Fruit fly (Drosophila melanogaster): ENCODE results near the gene crp.

The crp gene

dm6 chr2L:16281419-16282076 is 6.0 kb downstream of the crp start (continued):
- TF ChIP-seq schlank (tag; optimal IDR thresholded peaks at IDR 0.05): no peak
- no peak for TF ChIP-seq zen (tag; optimal IDR thresholded peaks at IDR 0.05)
- peak; percentile 28 to 30 for TF ChIP-seq Trl (optimal IDR thresholded peaks at IDR 0.05)
- TF ChIP-seq Trl (GFP tag; optimal IDR thresholded peaks at IDR 0.05): no peak
- TF ChIP-seq p53 (GFP tag; optimal IDR thresholded peaks at IDR 0.05): no peak
- no peak for TF ChIP-seq Ptx1 (GFP tag; IDR thresholded peaks at IDR 0.05)
- TF ChIP-seq E2f2 (GFP tag; IDR thresholded peaks at IDR 0.05): no peak
- TF ChIP-seq Taf1 (GFP tag; IDR thresholded peaks at IDR 0.05): no peak
- no peak for TF ChIP-seq pzg (GFP tag; optimal IDR thresholded peaks at IDR 0.05)
- no peak for TF ChIP-seq eyg (GFP tag; optimal IDR thresholded peaks at IDR 0.05)
- no peak for TF ChIP-seq slou (GFP tag; optimal IDR thresholded peaks at IDR 0.05)
- no peak for TF ChIP-seq Hr78 (GFP tag; optimal IDR thresholded peaks at IDR 0.05)
- TF ChIP-seq CG33213 (GFP tag; optimal IDR thresholded peaks at IDR 0.05): no peak
- no peak for TF ChIP-seq Side (GFP tag; optimal IDR thresholded peaks at IDR 0.05)
- no peak for TF ChIP-seq Meics (GFP tag; optimal IDR thresholded peaks at IDR 0.05)
- TF ChIP-seq Sry-δ (GFP tag; optimal IDR thresholded peaks at IDR 0.05): no peak
- TF ChIP-seq gro (GFP tag; optimal IDR thresholded peaks at IDR 0.05): no peak
- no peak for TF ChIP-seq CG10431 (GFP tag; optimal IDR thresholded peaks at IDR 0.05)
- TF ChIP-seq ATbp (GFP tag; optimal IDR thresholded peaks at IDR 0.05): no peak
- no peak for TF ChIP-seq sima (GFP tag; optimal IDR thresholded peaks at IDR 0.05)
- no peak for TF ChIP-seq Six4 (GFP tag; optimal IDR thresholded peaks at IDR 0.05)
- no peak for TF ChIP-seq sna (GFP tag; IDR thresholded peaks at IDR 0.05; ENCODE audit: partially characterized antibody)
- no peak for TF ChIP-seq Elba2 (GFP tag; optimal IDR thresholded peaks at IDR 0.05)
- TF ChIP-seq lola (GFP tag; optimal IDR thresholded peaks at IDR 0.05): peak in 1 of 3 experiments; percentile 52
- TF ChIP-seq Dbx (GFP tag; IDR thresholded peaks at IDR 0.05): no peak
- peak in 1 of 2 experiments; percentile 49 for TF ChIP-seq eve (GFP tag; optimal IDR thresholded peaks at IDR 0.05)
- peak; percentile 13 for TF ChIP-seq CG7556 (GFP tag; optimal IDR thresholded peaks at IDR 0.05)
- 0 out of 3 replicates have a peak, but pooled peaks have one; percentile 26 for TF ChIP-seq CG17361 (GFP tag; IDR thresholded peaks at IDR 0.05)
- TF ChIP-seq sd (tag; optimal IDR thresholded peaks at IDR 0.05): peak; percentile 97
- no peak for TF ChIP-seq sens-2 (GFP tag; IDR thresholded peaks at IDR 0.05)
- TF ChIP-seq CG4730 (GFP tag; IDR thresholded peaks at IDR 0.05): no peak
- TF ChIP-seq CG30020 (tag; optimal IDR thresholded peaks at IDR 0.05): no peak
- no peak for TF ChIP-seq CG2199 (GFP tag; IDR thresholded peaks at IDR 0.05)
- TF ChIP-seq CG11504 (tag; optimal IDR thresholded peaks at IDR 0.05): peak; percentile 16
- no peak for TF ChIP-seq Poxn (GFP tag; IDR thresholded peaks at IDR 0.05)
- TF ChIP-seq B-H1 (GFP tag; IDR thresholded peaks at IDR 0.05): no peak
- TF ChIP-seq CG17385 (GFP tag; optimal IDR thresholded peaks at IDR 0.05): no peak
- peak; percentile 8 for TF ChIP-seq CG15696 (tag; optimal IDR thresholded peaks at IDR 0.05)
- TF ChIP-seq yki (optimal IDR thresholded peaks at IDR 0.05): no peak
- no peak for TF ChIP-seq salm (tag; optimal IDR thresholded peaks at IDR 0.05)
- no peak for TF ChIP-seq CG8290 (GFP tag; optimal IDR thresholded peaks at IDR 0.05)
- no peak for TF ChIP-seq CG8290 (tag; optimal IDR thresholded peaks at IDR 0.05)
- no peak for TF ChIP-seq Dfd (GFP tag; optimal IDR thresholded peaks at IDR 0.05)
- TF ChIP-seq Nf-YB (GFP tag; optimal IDR thresholded peaks at IDR 0.05): no peak
- no peak for TF ChIP-seq CG30403 (GFP tag; optimal IDR thresholded peaks at IDR 0.05)
- TF ChIP-seq Chrac-16 (GFP tag; optimal IDR thresholded peaks at IDR 0.05): no peak
- no peak for TF ChIP-seq insv (GFP tag; optimal IDR thresholded peaks at IDR 0.05)
- TF ChIP-seq CG14860 (GFP tag; IDR thresholded peaks at IDR 0.05; ENCODE audit: partially characterized antibody): no peak
- no peak for TF ChIP-seq CG6854 (GFP tag; optimal IDR thresholded peaks at IDR 0.05)
- TF ChIP-seq CG10147 (GFP tag; optimal IDR thresholded peaks at IDR 0.05): no peak
- TF ChIP-seq bowl (GFP tag; IDR thresholded peaks at IDR 0.05): no peak
- peak; percentile 83 for TF ChIP-seq crol (GFP tag; IDR thresholded peaks at IDR 0.05)

All from whole organism, embryonic.